Worm (Caenorhabditis elegans): ENCODE results near the gene acbp-6.

acbp-6 gene

ce11 chrII:11980110-11980509 is 6.6 kb upstream of the acbp-6 start (continued):
- no peak for TF ChIP-seq dmd-4 (tag; optimal IDR thresholded peaks at IDR 0.05; ENCODE audit: borderline replicate concordance)
- peak; percentile 1 for TF ChIP-seq lin-11 (tag; optimal IDR thresholded peaks at IDR 0.05)
- TF ChIP-seq elt-2 (tag; optimal IDR thresholded peaks at IDR 0.05) = peak; percentile 70
- no peak for TF ChIP-seq C38D4.7 (GFP tag; optimal IDR thresholded peaks at IDR 0.05)
- TF ChIP-seq nhr-11 (tag; optimal IDR thresholded peaks at IDR 0.05) = no peak
- peak; percentile 34 for TF ChIP-seq tbx-7 (tag; optimal IDR thresholded peaks at IDR 0.05)
- no peak for TF ChIP-seq ceh-48 (tag; optimal IDR thresholded peaks at IDR 0.05)
- TF ChIP-seq pat-9 (tag; optimal IDR thresholded peaks at IDR 0.05) = no peak
- no peak for TF ChIP-seq hlh-6 (tag; optimal IDR thresholded peaks at IDR 0.05)
- no peak for TF ChIP-seq nhr-232 (tag; optimal IDR thresholded peaks at IDR 0.05)
- peak; percentile 1 for TF ChIP-seq ceh-18 (tag; optimal IDR thresholded peaks at IDR 0.05)
- no peak for TF ChIP-seq syd-9 (tag; optimal IDR thresholded peaks at IDR 0.05)
- TF ChIP-seq tbx-2 (tag; optimal IDR thresholded peaks at IDR 0.05) = peak; percentile 79
- no peak for TF ChIP-seq odd-2 (tag; optimal IDR thresholded peaks at IDR 0.05)
- TF ChIP-seq pha-4 (tag; optimal IDR thresholded peaks at IDR 0.05) = no peak
- no peak for TF ChIP-seq sox-2 (GFP tag; IDR thresholded peaks at IDR 0.05)
- TF ChIP-seq Y22D7AL.16 (tag; optimal IDR thresholded peaks at IDR 0.05) = no peak
- peak; percentile 52 for TF ChIP-seq ahr-1 (tag; optimal IDR thresholded peaks at IDR 0.05)
- no peak for TF ChIP-seq fkh-6 (tag; optimal IDR thresholded peaks at IDR 0.05)
- no peak for TF ChIP-seq sdc-2 (tag; optimal IDR thresholded peaks at IDR 0.05)
- no peak for TF ChIP-seq ref-2 (tag; optimal IDR thresholded peaks at IDR 0.05)
- TF ChIP-seq pax-1 (tag; optimal IDR thresholded peaks at IDR 0.05) = peak; percentile 26
- TF ChIP-seq ceh-19 (GFP tag; optimal IDR thresholded peaks at IDR 0.05) = peak; percentile 13
- TF ChIP-seq pha-2 (tag; optimal IDR thresholded peaks at IDR 0.05) = no peak
- peak; percentile 78 for TF ChIP-seq ceh-14 (tag; optimal IDR thresholded peaks at IDR 0.05)
- TF ChIP-seq che-1 (tag; optimal IDR thresholded peaks at IDR 0.05) = no peak
- peak; percentile 7 for TF ChIP-seq gmeb-2 (tag; optimal IDR thresholded peaks at IDR 0.05)
- no peak for TF ChIP-seq ceh-22 (tag; optimal IDR thresholded peaks at IDR 0.05)
- no peak for TF ChIP-seq mec-3 (tag; optimal IDR thresholded peaks at IDR 0.05; ENCODE audit: borderline replicate concordance)
- TF ChIP-seq nfya-1 (tag; optimal IDR thresholded peaks at IDR 0.05) = peak; percentile 60
- TF ChIP-seq pros-1 (tag; optimal IDR thresholded peaks at IDR 0.05) = no peak
- no peak for TF ChIP-seq ceh-9 (tag; optimal IDR thresholded peaks at IDR 0.05)
- no peak for TF ChIP-seq ceh-30 (tag; optimal IDR thresholded peaks at IDR 0.05)
- no peak for TF ChIP-seq hlh-13 (GFP tag; optimal IDR thresholded peaks at IDR 0.05)
- TF ChIP-seq K02D7.2 (tag; optimal IDR thresholded peaks at IDR 0.05) = peak; percentile 19
- TF ChIP-seq C08G9.2 (tag; optimal IDR thresholded peaks at IDR 0.05) = peak; percentile 69
- peak; percentile 44 for TF ChIP-seq hlh-15 (tag; optimal IDR thresholded peaks at IDR 0.05)
- no peak for TF ChIP-seq sox-4 (tag; optimal IDR thresholded peaks at IDR 0.05)
- peak; percentile 21 for TF ChIP-seq eyg-1 (tag; optimal IDR thresholded peaks at IDR 0.05)

ce11 chrII:11979449-11980095 is 6.0 kb upstream of the acbp-6 start, which contains the start of the genes ash-2 and Y17G7B.20:
Gene ash-2 (plus strand): TSS chrII:11979838.
Gene Y17G7B.20 (minus strand): TSS chrII:11979844.
- TF ChIP-seq ama-1 (optimal IDR thresholded peaks at IDR 0.05) = peak; percentile 45
- TF ChIP-seq fkh-6 (tag; optimal IDR thresholded peaks at IDR 0.05) = no peak
- peak; percentile 14 for TF ChIP-seq ceh-2 (tag; optimal IDR thresholded peaks at IDR 0.05)
- no peak for TF ChIP-seq K02D7.2 (tag; optimal IDR thresholded peaks at IDR 0.05)
- TF ChIP-seq nfya-1 (tag; optimal IDR thresholded peaks at IDR 0.05) = peak; percentile 0
- TF ChIP-seq unc-3 (GFP tag; conservative IDR thresholded peaks at IDR 0.05) = no peak
- TF ChIP-seq unc-3 (tag; optimal IDR thresholded peaks at IDR 0.05) = peak; percentile 41
- no peak for TF ChIP-seq pag-3 (tag; optimal IDR thresholded peaks at IDR 0.05; ENCODE audit: borderline replicate concordance)
- no peak for TF ChIP-seq zip-5 (tag; optimal IDR thresholded peaks at IDR 0.05)
